Worm (Caenorhabditis elegans): ENCODE results near the gene F20E11.18.

DNA sequence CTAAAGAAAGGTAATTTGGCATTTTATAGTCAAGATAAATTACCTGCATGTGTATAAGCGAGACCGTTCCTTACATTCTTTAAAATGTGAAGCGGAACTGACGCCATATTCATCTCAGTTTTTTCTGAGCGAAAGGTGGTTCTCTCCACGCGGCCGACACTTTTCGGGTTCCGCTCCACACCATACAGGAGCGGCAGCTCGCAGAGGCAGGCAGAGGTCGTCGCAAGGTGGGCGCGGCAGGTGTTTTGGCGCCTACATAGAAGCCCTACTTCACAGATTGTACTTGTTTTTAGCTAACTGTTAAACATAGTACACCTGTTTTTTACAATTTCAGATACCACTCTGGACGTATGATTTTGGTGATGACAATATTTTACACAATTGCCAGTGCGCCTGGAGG lies 31.5 kb upstream of the F20E11.18 start:
- TF ChIP-seq egl-27 (tag; optimal IDR thresholded peaks at IDR 0.05) (no peak), fos-1 (tag; optimal IDR thresholded peaks at IDR 0.05) (no peak)
